Fruit fly (Drosophila melanogaster): ENCODE results near the gene CG34057.

The CG34057 gene

dm6 chr3L:871713-872112 lies 25.5 kb upstream of the CG34057 start, which contains the start of gene Usp10:
Gene Usp10 (plus strand): TSS chr3L:871899.
- TF ChIP-seq usp (GFP tag; optimal IDR thresholded peaks at IDR 0.05) (no peak), Myc (optimal IDR thresholded peaks at IDR 0.05) (no peak), Rel (GFP tag; optimal IDR thresholded peaks at IDR 0.05) (no peak), Rel (tag; optimal IDR thresholded peaks at IDR 0.05) (peak; percentile 68), woc (GFP tag; optimal IDR thresholded peaks at IDR 0.05) (no peak), N (GFP tag; optimal IDR thresholded peaks at IDR 0.05) (no peak), Abd-B (GFP tag; optimal IDR thresholded peaks at IDR 0.05) (no peak)

- TF ChIP-seq HLH106 (tag; optimal IDR thresholded peaks at IDR 0.05) (peak; percentile 63), dmrt93B (GFP tag; optimal IDR thresholded peaks at IDR 0.05) (peak; percentile 6), dsf (GFP tag; optimal IDR thresholded peaks at IDR 0.05; ENCODE audit: borderline replicate concordance) (no peak), OdsH (GFP tag; optimal IDR thresholded peaks at IDR 0.05) (peak; percentile 10), GATAd (GFP tag; optimal IDR thresholded peaks at IDR 0.05) (no peak), h (GFP tag; optimal IDR thresholded peaks at IDR 0.05) (peak; percentile 73), ey (GFP tag; optimal IDR thresholded peaks at IDR 0.05) (peak; percentile 67), usp (GFP tag; optimal IDR thresholded peaks at IDR 0.05) (no peak), br (GFP tag; optimal IDR thresholded peaks at IDR 0.05) (peak; percentile 39), sv (GFP tag; optimal IDR thresholded peaks at IDR 0.05) (peak; percentile 38), CG32264 (GFP tag; optimal IDR thresholded peaks at IDR 0.05) (no peak), Dfd (GFP tag; optimal IDR thresholded peaks at IDR 0.05) (peak; percentile 51), foxo (GFP tag; optimal IDR thresholded peaks at IDR 0.05) (peak in 1 of 2 experiments; percentile 70), N (GFP tag; optimal IDR thresholded peaks at IDR 0.05) (peak; percentile 36), Hnf4 (GFP tag; optimal IDR thresholded peaks at IDR 0.05) (peak; percentile 67), CG9705 (GFP tag; optimal IDR thresholded peaks at IDR 0.05) (peak; percentile 47), tai (GFP tag; optimal IDR thresholded peaks at IDR 0.05) (no peak), Sp1 (GFP tag; optimal IDR thresholded peaks at IDR 0.05) (peak; percentile 37), woc (GFP tag; optimal IDR thresholded peaks at IDR 0.05) (peak; percentile 74), fru (GFP tag; optimal IDR thresholded peaks at IDR 0.05) (peak; percentile 49), Jra (GFP tag; optimal IDR thresholded peaks at IDR 0.05) (peak; percentile 3), sage (GFP tag; optimal IDR thresholded peaks at IDR 0.05) (no peak), Myc (optimal IDR thresholded peaks at IDR 0.05) (peak; percentile 54), rgr (GFP tag; optimal IDR thresholded peaks at IDR 0.05) (peak; percentile 60), psq (GFP tag; optimal IDR thresholded peaks at IDR 0.05) (peak; percentile 60)
Observed at dm6 chr3L:872389-872972, 24.7 kb upstream of the CG34057 start.

- TF ChIP-seq dsf (GFP tag; optimal IDR thresholded peaks at IDR 0.05; ENCODE audit: borderline replicate concordance) (no peak), Dfd (GFP tag; optimal IDR thresholded peaks at IDR 0.05) (no peak), dl (GFP tag; optimal IDR thresholded peaks at IDR 0.05; ENCODE audit: insufficient read depth in 1 of 2, partially characterized antibody in 2 of 2) (no peak), Vsx2 (GFP tag; optimal IDR thresholded peaks at IDR 0.05; ENCODE audit: partially characterized antibody) (no peak), foxo (GFP tag; optimal IDR thresholded peaks at IDR 0.05) (no peak), CG9705 (GFP tag; optimal IDR thresholded peaks at IDR 0.05) (no peak), dmrt93B (GFP tag; optimal IDR thresholded peaks at IDR 0.05) (no peak), Myc (optimal IDR thresholded peaks at IDR 0.05) (no peak), ey (GFP tag; optimal IDR thresholded peaks at IDR 0.05) (no peak), HLH106 (tag; optimal IDR thresholded peaks at IDR 0.05) (no peak)
Observed at dm6 chr3L:875416-876011, 21.7 kb upstream of the CG34057 start.

- TF ChIP-seq h (GFP tag; optimal IDR thresholded peaks at IDR 0.05) (no peak), Hr83 (GFP tag; optimal IDR thresholded peaks at IDR 0.05; ENCODE audit: poor library complexity, severe bottlenecking) (peak; percentile 1)
Observed at dm6 chr3L:876087-876486, 21.1 kb upstream of the CG34057 start.

dm6 chr3L:876656-877055 lies 20.5 kb upstream of the CG34057 start:
- no peak for TF ChIP-seq Rel (GFP tag; optimal IDR thresholded peaks at IDR 0.05)
- TF ChIP-seq Rel (tag; optimal IDR thresholded peaks at IDR 0.05) = peak; percentile 17
- no peak for TF ChIP-seq pan (optimal IDR thresholded peaks at IDR 0.05)
- TF ChIP-seq sv (GFP tag; optimal IDR thresholded peaks at IDR 0.05) = no peak
- TF ChIP-seq brk (GFP tag; optimal IDR thresholded peaks at IDR 0.05) = no peak
- TF ChIP-seq ey (GFP tag; optimal IDR thresholded peaks at IDR 0.05) = no peak

Data from whole organism, wandering third instar larva.